Worm (Caenorhabditis elegans) whole organism, young adult: ENCODE results near the gene npr-20.

Source experiments
- F23B12.7 ChIP-seq: sonication (generic microtip); optimal IDR thresholded peaks from 2 replicates; lab custom pipeline; 2017; ENCODE audit warnings: missing genetic modification characterization, mild to moderate bottlenecking, missing compliant biosample characterization, antibody characterized with exemption, moderate library complexity; ENCODE audit not compliant: insufficient read depth
- F49E8.2 ChIP-seq: sonication (generic microtip); optimal IDR thresholded peaks from 3 replicates; lab custom pipeline; 2017; ENCODE audit warnings: missing genetic modification characterization, mild to moderate bottlenecking, missing compliant biosample characterization, antibody characterized with exemption, moderate library complexity; ENCODE audit not compliant: insufficient read depth
- F57C9.4 ChIP-seq: sonication (generic microtip); optimal IDR thresholded peaks from 2 replicates; lab custom pipeline; 2017; ENCODE audit warnings: mild to moderate bottlenecking, missing genetic modification characterization, missing compliant biosample characterization
- K11D2.4 ChIP-seq: fragments of 200-800 bp; sonication (Bioruptor generic); IDR thresholded peaks from 2 replicates; pipeline ENCODE4 v1.3.6; 2022; ENCODE audit warnings: missing genetic modification reagents, missing genetic modification characterization, missing compliant biosample characterization
- T26A5.8 ChIP-seq: sonication (generic microtip); optimal IDR thresholded peaks from 2 replicates; lab custom pipeline; 2016; ENCODE audit warnings: missing genetic modification characterization, missing compliant biosample characterization
- Y53F4B.3 ChIP-seq: fragments of 200-800 bp; sonication (Bioruptor generic); IDR thresholded peaks from 2 replicates; pipeline ENCODE4 v1.3.6; 2022; ENCODE audit warnings: missing genetic modification reagents, missing genetic modification characterization, missing compliant biosample characterization
- Y53G8AR.9 ChIP-seq: fragments of 200-800 bp; sonication (Bioruptor generic); conservative IDR thresholded peaks from 2 replicates; pipeline ENCODE4 v1.3.6; 2022; ENCODE audit warnings: missing genetic modification reagents, missing genetic modification characterization, missing compliant biosample characterization
- Y95B8A.8 ChIP-seq: fragments of 200-800 bp; sonication (Bioruptor generic); IDR thresholded peaks from 2 replicates; pipeline ENCODE4 v1.3.6; 2022; ENCODE audit warnings: missing genetic modification reagents, missing genetic modification characterization, missing compliant biosample characterization
- ZK185.1 ChIP-seq: sonication (generic microtip); optimal IDR thresholded peaks from 2 replicates; lab custom pipeline; 2016; ENCODE audit warnings: mild to moderate bottlenecking, missing genetic modification characterization, missing compliant biosample characterization; ENCODE audit not compliant: poor library complexity, severe bottlenecking
- aptf-2 ChIP-seq: fragments of 200-800 bp; sonication (Bioruptor generic); conservative IDR thresholded peaks from 2 replicates; pipeline ENCODE4 v1.3.6; 2022; ENCODE audit warnings: missing genetic modification reagents, missing genetic modification characterization, missing compliant biosample characterization
- aptf-3 ChIP-seq: fragments of 200-800 bp; sonication (Bioruptor generic); IDR thresholded peaks from 2 replicates; pipeline ENCODE4 v1.3.6; 2022; ENCODE audit warnings: missing genetic modification characterization, missing compliant biosample characterization
- athp-1 ChIP-seq: sonication (generic microtip); optimal IDR thresholded peaks from 2 replicates; lab custom pipeline; 2017; ENCODE audit warnings: mild to moderate bottlenecking, missing genetic modification characterization, missing compliant biosample characterization
- attf-6 ChIP-seq: fragments of 200-800 bp; sonication (Bioruptor generic); IDR thresholded peaks from 2 replicates; pipeline ENCODE4 v1.3.6; 2022; ENCODE audit warnings: missing genetic modification reagents, missing genetic modification characterization, missing compliant biosample characterization
- ceh-91 ChIP-seq: fragments of 200-800 bp; sonication (Bioruptor generic); IDR thresholded peaks from 2 replicates; pipeline ENCODE4 v1.3.6; 2022; ENCODE audit warnings: missing genetic modification reagents, missing genetic modification characterization, missing compliant biosample characterization
- chd-7 ChIP-seq: sonication (generic microtip); optimal IDR thresholded peaks from 2 replicates; lab custom pipeline; 2016; ENCODE audit warnings: mild to moderate bottlenecking, missing genetic modification characterization, moderate library complexity, missing compliant biosample characterization
- ekl-4 ChIP-seq: fragments of 200-800 bp; sonication (Bioruptor generic); IDR thresholded peaks from 2 replicates; pipeline ENCODE4 v1.3.6; 2022; ENCODE audit warnings: missing genetic modification reagents, missing genetic modification characterization, missing compliant biosample characterization
- him-1 ChIP-seq: sonication (generic microtip); optimal IDR thresholded peaks from 2 replicates; lab custom pipeline; 2016; ENCODE audit warnings: missing genotype, missing genetic modification reagents, missing genetic modification characterization, missing compliant biosample characterization
- hrde-1 ChIP-seq: sonication (generic microtip); optimal IDR thresholded peaks from 2 replicates; lab custom pipeline; 2016; ENCODE audit warnings: missing genetic modification characterization, mild to moderate bottlenecking, missing compliant biosample characterization, moderate library complexity, missing genotype, missing genetic modification reagents, borderline replicate concordance
- lsy-27 ChIP-seq: sonication (generic microtip); optimal IDR thresholded peaks from 2 replicates; lab custom pipeline; 2017; ENCODE audit warnings: missing genetic modification characterization, mild to moderate bottlenecking, missing compliant biosample characterization, antibody characterized with exemption, missing genotype, borderline replicate concordance; ENCODE audit not compliant: insufficient read depth
- madf-6 ChIP-seq: fragments of 200-800 bp; sonication (Bioruptor generic); IDR thresholded peaks from 2 replicates; pipeline ENCODE4 v1.3.6; 2022; ENCODE audit warnings: missing genetic modification reagents, missing genetic modification characterization, missing compliant biosample characterization
- mes-4 ChIP-seq: sonication (generic microtip); optimal IDR thresholded peaks from 2 replicates; lab custom pipeline; 2016; ENCODE audit warnings: missing genotype, missing genetic modification characterization, missing compliant biosample characterization
- pbrm-1 ChIP-seq: fragments of 200-800 bp; sonication (Bioruptor generic); IDR thresholded peaks from 2 replicates; pipeline ENCODE4 v1.3.6; 2022; ENCODE audit warnings: missing genetic modification reagents, missing genetic modification characterization, missing compliant biosample characterization
- rec-8 ChIP-seq, 2 experiments: sonication (generic microtip); optimal IDR thresholded peaks; 2 replicates each; lab custom pipeline; 2016; ENCODE audit warnings: mild to moderate bottlenecking in 2 of 2, missing genetic modification characterization in 2 of 2, missing genetic modification reagents in 2 of 2, missing genotype in 2 of 2, missing biosample characterization in 1 of 2, missing compliant biosample characterization in 1 of 2, moderate library complexity in 1 of 2
- repo-1 ChIP-seq: sonication (generic microtip); optimal IDR thresholded peaks from 2 replicates; lab custom pipeline; 2017; ENCODE audit warnings: mild to moderate bottlenecking, missing genetic modification characterization, missing compliant biosample characterization
- somi-1 ChIP-seq: fragments of 200-800 bp; sonication (Bioruptor generic); optimal IDR thresholded peaks from 2 replicates; lab custom pipeline; 2018; ENCODE audit warnings: mild to moderate bottlenecking, missing genetic modification characterization, missing compliant biosample characterization
- unc-130 ChIP-seq: sonication (generic microtip); optimal IDR thresholded peaks from 2 replicates; lab custom pipeline; 2016; ENCODE audit warnings: missing genetic modification reagents, missing genetic modification characterization, missing compliant biosample characterization
- xnd-1 ChIP-seq: sonication (generic microtip); optimal IDR thresholded peaks from 2 replicates; lab custom pipeline; 2016; ENCODE audit warnings: missing genotype, missing genetic modification reagents, missing genetic modification characterization, missing compliant biosample characterization
- zim-3 ChIP-seq: sonication (generic microtip); optimal IDR thresholded peaks from 2 replicates; lab custom pipeline; 2017; ENCODE audit warnings: mild to moderate bottlenecking, missing genetic modification characterization, moderate library complexity, missing compliant biosample characterization
- ztf-28 ChIP-seq: fragments of 200-800 bp; sonication (Bioruptor generic); IDR thresholded peaks from 2 replicates; pipeline ENCODE4 v1.3.6; 2022; ENCODE audit warnings: missing genetic modification reagents, missing genetic modification characterization, missing compliant biosample characterization

The npr-20 gene

DNA sequence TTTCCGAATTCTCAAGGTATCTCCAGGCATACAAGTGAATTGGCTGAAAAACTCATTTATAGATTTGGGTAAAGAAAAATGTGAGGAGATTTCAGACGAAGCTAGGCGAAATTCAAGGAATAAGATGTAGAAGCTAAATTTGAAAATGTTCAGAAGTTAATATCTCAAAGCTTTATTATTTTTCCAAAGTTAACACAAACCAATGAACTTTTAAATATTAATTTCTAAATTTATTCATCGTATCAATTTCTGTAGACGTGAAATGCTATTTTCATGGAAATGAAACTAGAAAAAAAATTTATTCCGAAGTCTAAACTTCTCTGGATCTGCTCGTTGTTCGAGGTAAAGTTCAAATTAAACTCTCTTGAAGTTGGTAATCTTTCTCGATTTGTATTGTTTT, 19.7 kb downstream of the npr-20 start, which contains the start of gene agxt-1 (continued):
- no peak for TF ChIP-seq hrde-1 (tag; lab: Kevin White, UChicago)
- TF ChIP-seq, all 124 proteins: peak for 0

DNA sequence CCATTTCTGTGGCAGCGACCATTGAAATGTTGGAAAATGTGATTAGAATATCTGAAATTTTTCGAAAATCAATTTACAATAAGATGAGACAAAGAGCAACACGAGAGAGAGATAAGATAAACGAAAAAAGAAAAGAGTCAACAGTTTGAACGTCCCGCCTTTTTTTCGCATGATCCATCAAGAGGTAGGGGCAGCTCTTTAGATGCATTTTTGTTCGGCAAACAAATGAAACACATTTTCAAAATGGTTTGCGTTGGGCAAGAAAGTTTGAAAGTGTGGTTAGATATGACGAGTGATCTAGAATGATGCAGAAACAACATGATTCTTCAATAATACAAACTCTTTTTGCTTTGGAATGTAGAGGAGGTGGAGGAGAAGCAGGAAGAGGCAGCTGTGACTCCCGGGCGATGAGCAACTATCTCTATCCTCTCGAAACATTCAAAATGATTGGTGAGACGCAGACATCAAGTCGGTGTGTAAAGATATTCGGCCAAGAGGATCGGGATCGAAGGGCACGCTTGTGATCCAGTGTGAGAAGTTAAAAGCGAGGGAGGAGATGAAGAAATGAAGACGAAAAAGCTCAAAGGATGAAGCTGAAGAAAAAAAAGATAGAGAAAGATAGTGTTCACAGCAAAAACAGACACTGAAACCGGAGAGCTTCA, 20.4 kb downstream of the npr-20 start, which contains the start of gene F46C5.6:
Gene F46C5.6, minus strand, starts transcription at position 51 of the 662 bp plus-strand sequence.
- TF ChIP-seq attf-6 (GFP tag; lab: Robert Waterston, UW) (no peak), somi-1 (GFP tag; lab: Kevin White, UChicago) (no peak), xnd-1 (tag; lab: Kevin White, UChicago) (no peak), ceh-91 (GFP tag; lab: Robert Waterston, UW) (no peak), zim-3 (no peak), Y53G8AR.9 (GFP tag; lab: Robert Waterston, UW) (no peak)

- TF ChIP-seq zim-3 (no peak), T26A5.8 (tag; lab: Kevin White, UChicago) (no peak), lsy-27 (no peak), F49E8.2 (tag; lab: Kevin White, UChicago) (no peak), rec-8 (tag; optimal IDR thresholded peaks at IDR 0.05; lab: Kevin White, UChicago) (no peak), madf-6 (no peak), unc-130 (GFP tag; lab: Kevin White, UChicago) (no peak), him-1 (tag; lab: Kevin White, UChicago) (no peak), Y53F4B.3 (GFP tag; lab: Robert Waterston, UW) (no peak), ceh-91 (GFP tag; lab: Robert Waterston, UW) (no peak), athp-1 (tag; lab: Kevin White, UChicago) (no peak), pbrm-1 (GFP tag; lab: Robert Waterston, UW) (no peak), Y95B8A.8 (GFP tag; lab: Robert Waterston, UW) (no peak), chd-7 (no peak), repo-1 (tag; lab: Kevin White, UChicago) (no peak), ekl-4 (GFP tag; lab: Robert Waterston, UW) (no peak)
These were observed 26.0 kb downstream of the npr-20 start, which contains the start of gene F46C5.7 for ce11 chrII:8839025-8839424. F46C5.7 (plus strand) TSS chrII:8839325.

ce11 chrII:8835857-8836256, 29.1 kb downstream of the npr-20 start, which contains the start of gene F46C5.4:
F46C5.4 (plus strand) TSS chrII:8836078.
- TF ChIP-seq aptf-3 (GFP tag; lab: Robert Waterston, UW) (no peak), ZK185.1 (tag; lab: Kevin White, UChicago) (no peak), F57C9.4 (tag; lab: Kevin White, UChicago) (no peak), F23B12.7 (no peak), aptf-2 (GFP tag; lab: Robert Waterston, UW) (no peak), mes-4 (tag; lab: Kevin White, UChicago) (no peak), K11D2.4 (GFP tag; lab: Robert Waterston, UW) (no peak)

DNA sequence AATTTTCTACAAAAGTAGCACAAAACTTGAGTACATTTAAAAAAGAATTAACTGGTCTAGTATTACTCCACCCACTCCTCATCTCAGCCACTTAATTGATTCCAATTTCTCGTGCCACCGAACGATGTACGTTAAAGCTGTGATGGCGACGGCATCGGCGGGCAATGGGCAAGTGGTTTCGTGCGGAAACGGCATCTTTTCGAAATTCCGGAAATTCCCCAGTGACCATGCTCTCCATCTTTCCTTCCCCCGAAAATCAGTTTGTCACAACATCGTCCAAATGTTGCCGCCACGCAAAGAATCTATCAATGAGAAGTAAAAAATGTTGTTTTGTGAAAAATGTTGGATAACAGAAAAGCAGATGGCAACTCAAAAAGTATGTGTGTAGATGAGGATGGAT, 32.0 kb downstream of the npr-20 start:
- TF ChIP-seq somi-1 (GFP tag; lab: Kevin White, UChicago) = no peak
- no peak for TF ChIP-seq ztf-28 (GFP tag; lab: Robert Waterston, UW)
- TF ChIP-seq K11D2.4 (GFP tag; lab: Robert Waterston, UW) = no peak
